Worm (Caenorhabditis elegans): Measurements from ENCODE around the gene srd-26.

srd-26 gene

ce11 chrV:14192870-14193269 lies 30.1 kb upstream of the srd-26 start (continued):
- no peak for TF ChIP-seq nhr-27 (tag; optimal IDR thresholded peaks at IDR 0.05)
- no peak for TF ChIP-seq chd-7 (tag; optimal IDR thresholded peaks at IDR 0.05)
- TF ChIP-seq madf-8 (GFP tag; conservative IDR thresholded peaks at IDR 0.05): peak; percentile 81
- no peak for TF ChIP-seq Y56A3A.18 (GFP tag; IDR thresholded peaks at IDR 0.05)
- TF ChIP-seq hmg-20 (GFP tag; IDR thresholded peaks at IDR 0.05): no peak
- TF ChIP-seq dpff-1 (tag; optimal IDR thresholded peaks at IDR 0.05): no peak

ce11 chrV:14187104-14187503 lies 24.3 kb upstream of the srd-26 start:
- no peak for TF ChIP-seq hmg-20 (GFP tag; IDR thresholded peaks at IDR 0.05)
- no peak for TF ChIP-seq ceh-91 (GFP tag; IDR thresholded peaks at IDR 0.05)
- TF ChIP-seq pha-4 (tag; optimal IDR thresholded peaks at IDR 0.05): no peak
- TF ChIP-seq K11D2.4 (GFP tag; IDR thresholded peaks at IDR 0.05): no peak
- no peak for TF ChIP-seq ztf-22 (GFP tag; optimal IDR thresholded peaks at IDR 0.05)

- peak; percentile 27 for TF ChIP-seq ZK185.1 (tag; optimal IDR thresholded peaks at IDR 0.05; ENCODE audit: poor library complexity, severe bottlenecking)
- TF ChIP-seq mel-28 (tag; optimal IDR thresholded peaks at IDR 0.05; ENCODE audit: borderline replicate concordance): no peak
- peak; percentile 10 for TF ChIP-seq lin-54 (GFP tag; optimal IDR thresholded peaks at IDR 0.05)
- peak; percentile 21 for TF ChIP-seq efl-1 (GFP tag; optimal IDR thresholded peaks at IDR 0.05)
- TF ChIP-seq lsl-1 (GFP tag; optimal IDR thresholded peaks at IDR 0.05): peak; percentile 4
- TF ChIP-seq hrde-1 (tag; optimal IDR thresholded peaks at IDR 0.05; ENCODE audit: borderline replicate concordance): no peak
- no peak for TF ChIP-seq Y53F4B.3 (GFP tag; IDR thresholded peaks at IDR 0.05)
- no peak for TF ChIP-seq chd-7 (tag; optimal IDR thresholded peaks at IDR 0.05)
- TF ChIP-seq snpc-1.3 (tag; optimal IDR thresholded peaks at IDR 0.05; ENCODE audit: insufficient read depth): no peak
- TF ChIP-seq lin-35 (GFP tag; optimal IDR thresholded peaks at IDR 0.05): peak in 1 of 3 experiments; percentile 36
- TF ChIP-seq F33H1.4 (GFP tag; IDR thresholded peaks at IDR 0.05): peak; percentile 21; the same call in 1 of the 2 replicates
- TF ChIP-seq atf-7 (tag; optimal IDR thresholded peaks at IDR 0.05): no peak
- no peak for TF ChIP-seq F49E8.2 (tag; optimal IDR thresholded peaks at IDR 0.05; ENCODE audit: insufficient read depth)
- no peak for TF ChIP-seq tlf-1 (GFP tag; optimal IDR thresholded peaks at IDR 0.05)
- no peak for TF ChIP-seq attf-3 (GFP tag; conservative IDR thresholded peaks at IDR 0.05)
- no peak for TF ChIP-seq aptf-3 (GFP tag; IDR thresholded peaks at IDR 0.05)
- no peak for TF ChIP-seq zim-3 (tag; optimal IDR thresholded peaks at IDR 0.05)
- TF ChIP-seq snpc-3.4 (tag; optimal IDR thresholded peaks at IDR 0.05): no peak
- peak; percentile 96 for TF ChIP-seq mcd-1 (GFP tag; IDR thresholded peaks at IDR 0.05)
- 0 out of 2 replicates have a peak, but pooled peaks have one; percentile 19 for TF ChIP-seq hmg-1.2 (GFP tag; IDR thresholded peaks at IDR 0.05)
- TF ChIP-seq madf-10 (tag; optimal IDR thresholded peaks at IDR 0.05): no peak
- no peak for TF ChIP-seq F37B4.10 (GFP tag; IDR thresholded peaks at IDR 0.05)
- no peak for TF ChIP-seq let-607 (tag; optimal IDR thresholded peaks at IDR 0.05)
- TF ChIP-seq hmg-20 (GFP tag; IDR thresholded peaks at IDR 0.05): no peak
- TF ChIP-seq attf-5 (GFP tag; optimal IDR thresholded peaks at IDR 0.05): peak; percentile 20
- TF ChIP-seq T07F8.4 (tag; optimal IDR thresholded peaks at IDR 0.05): no peak
- no peak for TF ChIP-seq snpc-4 (GFP tag; optimal IDR thresholded peaks at IDR 0.05)
- peak in 1 of 4 experiments; percentile 45 for TF ChIP-seq snpc-4 (tag; optimal IDR thresholded peaks at IDR 0.05)
- no peak for TF ChIP-seq Y56A3A.18 (GFP tag; IDR thresholded peaks at IDR 0.05)
- TF ChIP-seq madf-8 (GFP tag; conservative IDR thresholded peaks at IDR 0.05): no peak
- TF ChIP-seq F55B11.4 (tag; optimal IDR thresholded peaks at IDR 0.05; ENCODE audit: borderline replicate concordance, insufficient read depth): no peak
- no peak for TF ChIP-seq ztf-6 (GFP tag; IDR thresholded peaks at IDR 0.05)
- no peak for TF ChIP-seq nfya-1 (tag; optimal IDR thresholded peaks at IDR 0.05; ENCODE audit: borderline replicate concordance, insufficient read depth)
- no peak for TF ChIP-seq ztf-18 (tag; optimal IDR thresholded peaks at IDR 0.05)
Observed at ce11 chrV:14185438-14185837, 22.6 kb upstream of the srd-26 start, which contains the start of the genes trm-1 and ints-2. trm-1 (minus strand) TSS chrV:14185612. ints-2 (plus strand) TSS chrV:14185686.

Measured in whole organism, young adult.